Worm (Caenorhabditis elegans): Measurements from ENCODE around the gene flp-20.

Gene flp-20

DNA sequence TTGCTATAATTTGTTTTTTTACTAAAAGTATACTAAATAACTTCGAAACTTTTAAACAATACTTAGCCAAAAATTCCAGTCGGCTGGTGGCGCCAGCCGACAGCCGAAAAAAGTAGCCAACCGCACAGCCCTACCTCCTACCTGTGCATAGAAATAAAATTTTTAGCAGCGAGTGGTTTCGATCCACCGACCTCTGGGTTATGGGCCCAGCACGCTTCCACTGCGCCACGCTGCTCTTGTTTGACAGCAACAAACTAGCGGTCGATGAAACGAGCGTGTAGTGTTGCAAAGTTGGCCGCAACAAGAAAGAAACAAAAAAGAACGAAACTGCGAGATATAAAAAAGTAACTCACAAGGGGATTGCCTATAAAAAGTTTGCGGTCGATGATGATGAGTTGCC is 23.3 kb upstream of the flp-20 start:
- no peak for TF ChIP-seq pha-4 (tag; optimal IDR thresholded peaks at IDR 0.05)
- no peak for TF ChIP-seq tbx-9 (tag; optimal IDR thresholded peaks at IDR 0.05; ENCODE audit: borderline replicate concordance)
- peak; percentile 50 for TF ChIP-seq ztf-26 (tag; optimal IDR thresholded peaks at IDR 0.05)
- peak; percentile 73 for TF ChIP-seq chd-7 (tag; optimal IDR thresholded peaks at IDR 0.05)
- TF ChIP-seq ceh-40 (GFP tag; IDR thresholded peaks at IDR 0.05), result no peak
- peak; percentile 24 to 27 for TF ChIP-seq let-607 (tag; optimal IDR thresholded peaks at IDR 0.05)
- no peak for TF ChIP-seq attf-6 (GFP tag; IDR thresholded peaks at IDR 0.05)
- peak; percentile 50; the same call in 1 of the 2 replicates for TF ChIP-seq rcor-1 (GFP tag; IDR thresholded peaks at IDR 0.05)
- no peak for TF ChIP-seq madf-8 (GFP tag; conservative IDR thresholded peaks at IDR 0.05)
- peak; percentile 22 for TF ChIP-seq F22D6.2 (tag; optimal IDR thresholded peaks at IDR 0.05)
- TF ChIP-seq nfya-2 (GFP tag; IDR thresholded peaks at IDR 0.05), result no peak
- TF ChIP-seq ztf-25 (GFP tag; IDR thresholded peaks at IDR 0.05), result no peak
- no peak for TF ChIP-seq F57A8.1 (GFP tag; optimal IDR thresholded peaks at IDR 0.05)
- peak; percentile 57 for TF ChIP-seq attf-5 (GFP tag; optimal IDR thresholded peaks at IDR 0.05)
- TF ChIP-seq ceh-27 (GFP tag; optimal IDR thresholded peaks at IDR 0.05), result peak; percentile 18
- TF ChIP-seq ets-4 (GFP tag; optimal IDR thresholded peaks at IDR 0.05), result peak; percentile 9
- TF ChIP-seq rec-8 (tag; optimal IDR thresholded peaks at IDR 0.05), result peak; percentile 7 to 42
- no peak for TF ChIP-seq bed-2 (GFP tag; IDR thresholded peaks at IDR 0.05)
- no peak for TF ChIP-seq F52B5.7 (tag; optimal IDR thresholded peaks at IDR 0.05)
- TF ChIP-seq ceh-79 (tag; optimal IDR thresholded peaks at IDR 0.05), result peak; percentile 25
- peak; percentile 72; the same call in 1 of the 2 replicates for TF ChIP-seq Y53G8AR.9 (GFP tag; conservative IDR thresholded peaks at IDR 0.05)
- no peak for TF ChIP-seq lag-1 (GFP tag; IDR thresholded peaks at IDR 0.05)
- TF ChIP-seq F23B12.7 (tag; optimal IDR thresholded peaks at IDR 0.05; ENCODE audit: insufficient read depth), result peak; percentile 7
- TF ChIP-seq hmg-1.2 (GFP tag; IDR thresholded peaks at IDR 0.05), result peak; percentile 67
- TF ChIP-seq athp-1 (tag; optimal IDR thresholded peaks at IDR 0.05), result peak; percentile 34
- TF ChIP-seq ccch-3 (GFP tag; optimal IDR thresholded peaks at IDR 0.05), result no peak
- no peak for TF ChIP-seq aptf-3 (GFP tag; IDR thresholded peaks at IDR 0.05)
- 0 out of 2 replicates have a peak, but pooled peaks have one; percentile 16 for TF ChIP-seq B0336.3 (GFP tag; IDR thresholded peaks at IDR 0.05)
- TF ChIP-seq Y56A3A.18 (GFP tag; IDR thresholded peaks at IDR 0.05), result peak; percentile 74
- TF ChIP-seq snpc-1.3 (tag; optimal IDR thresholded peaks at IDR 0.05; ENCODE audit: insufficient read depth), result peak; percentile 46
- no peak for TF ChIP-seq snpc-1.1 (tag; optimal IDR thresholded peaks at IDR 0.05; ENCODE audit: insufficient read depth)
- no peak for TF ChIP-seq dpl-1 (GFP tag; optimal IDR thresholded peaks at IDR 0.05)
- no peak for TF ChIP-seq F49E8.2 (tag; optimal IDR thresholded peaks at IDR 0.05; ENCODE audit: insufficient read depth)
- TF ChIP-seq bed-1 (GFP tag; IDR thresholded peaks at IDR 0.05), result no peak
- peak; percentile 29 for TF ChIP-seq nhr-80 (tag; optimal IDR thresholded peaks at IDR 0.05)
- TF ChIP-seq unc-130 (GFP tag; optimal IDR thresholded peaks at IDR 0.05), result peak; percentile 43
- TF ChIP-seq ztf-3 (GFP tag; optimal IDR thresholded peaks at IDR 0.05), result no peak
- peak; percentile 53; the same call in 1 of the 2 replicates for TF ChIP-seq egrh-3 (GFP tag; IDR thresholded peaks at IDR 0.05)
- TF ChIP-seq F57C9.4 (tag; optimal IDR thresholded peaks at IDR 0.05), result no peak
- no peak for TF ChIP-seq aptf-2 (GFP tag; conservative IDR thresholded peaks at IDR 0.05)
- TF ChIP-seq ztf-18 (tag; optimal IDR thresholded peaks at IDR 0.05), result peak; percentile 57
- TF ChIP-seq snpc-4 (GFP tag; optimal IDR thresholded peaks at IDR 0.05), result peak; percentile 51
- TF ChIP-seq snpc-4 (tag; optimal IDR thresholded peaks at IDR 0.05), result peak in 3 of 4 experiments; percentile 28 to 77 (median 73)
- TF ChIP-seq madf-3 (GFP tag; IDR thresholded peaks at IDR 0.05), result no peak
- TF ChIP-seq K12H6.12 (tag; optimal IDR thresholded peaks at IDR 0.05), result peak; percentile 7
- no peak for TF ChIP-seq unc-62 (GFP tag; optimal IDR thresholded peaks at IDR 0.05)
- TF ChIP-seq cebp-2 (GFP tag; IDR thresholded peaks at IDR 0.05), result no peak
- TF ChIP-seq lir-1 (GFP tag; conservative IDR thresholded peaks at IDR 0.05), result no peak

Data from whole organism, young adult.